Fruit fly (Drosophila melanogaster): ENCODE results near the gene SP1029.

DNA sequence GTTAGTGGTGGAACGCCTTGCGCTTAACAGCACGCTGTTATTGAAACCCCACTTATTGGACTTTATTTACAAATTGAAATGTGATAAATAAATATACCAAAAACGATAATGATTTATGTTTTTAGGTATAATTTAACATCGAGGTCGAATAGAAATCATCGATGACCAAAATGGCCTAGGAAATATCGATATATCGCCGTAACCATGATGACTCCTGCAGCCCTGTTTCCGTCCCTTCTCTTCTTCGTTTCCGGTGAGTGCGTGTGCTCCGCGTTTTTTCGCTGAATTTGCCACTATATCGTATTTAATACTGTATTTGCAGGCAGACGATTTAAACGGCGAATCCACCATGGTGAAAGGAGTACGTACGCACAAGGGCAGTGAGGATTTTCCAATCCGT is 30.3 kb downstream of the SP1029 start, which contains the start of gene eEF1gamma:
- TF ChIP-seq CTCF (optimal IDR thresholded peaks at IDR 0.05) (peak; percentile 10 to 24), CG8478 (optimal IDR thresholded peaks at IDR 0.05) (no peak)

Data from S2 (cell line).